Fruit fly (Drosophila melanogaster): ENCODE measurements around the gene CG12746.

CG12746 gene

DNA sequence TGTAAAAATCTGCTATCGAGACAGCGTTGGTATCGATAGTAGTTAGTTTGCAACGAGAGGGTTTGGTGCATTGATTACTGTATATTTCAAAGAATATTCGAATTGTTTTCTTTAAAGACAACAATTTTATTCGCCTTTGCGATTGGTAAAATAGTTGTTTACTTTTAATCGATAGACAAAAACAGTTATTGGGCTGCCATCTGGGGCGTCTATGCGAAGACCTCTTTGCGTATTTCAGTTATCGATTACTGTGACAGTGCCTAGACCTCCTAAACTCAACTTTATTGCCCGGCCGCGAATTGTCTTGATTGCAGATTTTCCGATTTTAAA, 48.4 kb downstream of the CG12746 start, which contains the start of gene Atu (continued):
- TF ChIP-seq HLH4C (GFP tag; IDR thresholded peaks at IDR 0.05; ENCODE audit: partially characterized antibody) = peak; percentile 93
- no peak for TF ChIP-seq Adf1 (GFP tag; IDR thresholded peaks at IDR 0.05)
- TF ChIP-seq CG15696 (tag; optimal IDR thresholded peaks at IDR 0.05) = peak; percentile 12
- TF ChIP-seq lov (optimal IDR thresholded peaks at IDR 0.05) = no peak
- TF ChIP-seq lov (GFP tag; IDR thresholded peaks at IDR 0.05) = no peak
- peak; percentile 32 for TF ChIP-seq CG9727 (GFP tag; optimal IDR thresholded peaks at IDR 0.05)
- TF ChIP-seq CG10654 (GFP tag; optimal IDR thresholded peaks at IDR 0.05) = no peak
- TF ChIP-seq Med (GFP tag) = peak; percentile 91
- no peak for TF ChIP-seq slp2 (GFP tag; optimal IDR thresholded peaks at IDR 0.05)
- TF ChIP-seq CG7786 (GFP tag; optimal IDR thresholded peaks at IDR 0.05) = peak; percentile 55
- no peak for TF ChIP-seq CG6683 (GFP tag; optimal IDR thresholded peaks at IDR 0.05)
- peak; percentile 93 for TF ChIP-seq CG16813 (GFP tag; IDR thresholded peaks at IDR 0.05; ENCODE audit: partially characterized antibody)
- TF ChIP-seq dati (GFP tag; IDR thresholded peaks at IDR 0.05) = no peak
- TF ChIP-seq hb (GFP tag; IDR thresholded peaks at IDR 0.05; ENCODE audit: partially characterized antibody) = peak; percentile 94
- peak; percentile 94 for TF ChIP-seq trem (tag; optimal IDR thresholded peaks at IDR 0.05)
- TF ChIP-seq CG3726 (GFP tag; IDR thresholded peaks at IDR 0.05) = no peak
- no peak for TF ChIP-seq caup (GFP tag; optimal IDR thresholded peaks at IDR 0.05; ENCODE audit: severe bottlenecking)
- peak; percentile 54 for TF ChIP-seq grau (tag; optimal IDR thresholded peaks at IDR 0.05)
- TF ChIP-seq chif (GFP tag; optimal IDR thresholded peaks at IDR 0.05) = no peak
- peak; percentile 93 for TF ChIP-seq CG13287 (GFP tag; IDR thresholded peaks at IDR 0.05; ENCODE audit: partially characterized antibody)
- TF ChIP-seq zen (tag; optimal IDR thresholded peaks at IDR 0.05) = peak; percentile 26
- no peak for TF ChIP-seq sima (GFP tag; optimal IDR thresholded peaks at IDR 0.05)
- TF ChIP-seq CG13624 (GFP tag; optimal IDR thresholded peaks at IDR 0.05) = no peak
- TF ChIP-seq chinmo (GFP tag; IDR thresholded peaks at IDR 0.05; ENCODE audit: partially characterized antibody) = peak; percentile 87
- TF ChIP-seq aop (GFP tag; IDR thresholded peaks at IDR 0.05) = no peak
- TF ChIP-seq abd-A (tag; optimal IDR thresholded peaks at IDR 0.05) = no peak
- peak; percentile 39 for TF ChIP-seq chn (GFP tag; optimal IDR thresholded peaks at IDR 0.05)
- TF ChIP-seq Hr3 (GFP tag; optimal IDR thresholded peaks at IDR 0.05) = peak; percentile 42
- no peak for TF ChIP-seq Dip2 (GFP tag; IDR thresholded peaks at IDR 0.05)
- peak; percentile 58; the same call in 2 of the 3 replicates for TF ChIP-seq CG17361 (GFP tag; IDR thresholded peaks at IDR 0.05)
- no peak for TF ChIP-seq odd (GFP tag; optimal IDR thresholded peaks at IDR 0.05)
- TF ChIP-seq CG18262 (tag; optimal IDR thresholded peaks at IDR 0.05) = peak; percentile 46
- peak; percentile 5 for TF ChIP-seq B-H2 (GFP tag; optimal IDR thresholded peaks at IDR 0.05)
- peak; percentile 12 for TF ChIP-seq tx (GFP tag; optimal IDR thresholded peaks at IDR 0.05)
- TF ChIP-seq CG18599 (GFP tag; optimal IDR thresholded peaks at IDR 0.05) = no peak
- TF ChIP-seq crc (GFP tag; optimal IDR thresholded peaks at IDR 0.05) = no peak
- TF ChIP-seq Spps (tag; optimal IDR thresholded peaks at IDR 0.05) = no peak
- TF ChIP-seq CG11695 (GFP tag; IDR thresholded peaks at IDR 0.05) = no peak
- TF ChIP-seq bigmax (GFP tag; optimal IDR thresholded peaks at IDR 0.05) = no peak
- peak; percentile 86 for TF ChIP-seq Dref (GFP tag; IDR thresholded peaks at IDR 0.05)
- peak; percentile 97 for TF ChIP-seq Dll (GFP tag; IDR thresholded peaks at IDR 0.05; ENCODE audit: partially characterized antibody)
- TF ChIP-seq Doc3 (GFP tag; IDR thresholded peaks at IDR 0.05; ENCODE audit: partially characterized antibody) = peak; percentile 92
- TF ChIP-seq CG8944 (GFP tag; optimal IDR thresholded peaks at IDR 0.05) = no peak
- peak; percentile 66 for TF ChIP-seq Ets97D (GFP tag; optimal IDR thresholded peaks at IDR 0.05)
- TF ChIP-seq NC2β (GFP tag; optimal IDR thresholded peaks at IDR 0.05) = peak; percentile 39
- no peak for TF ChIP-seq pita (GFP tag; optimal IDR thresholded peaks at IDR 0.05)
- peak; percentile 68 for TF ChIP-seq CG1603 (tag; optimal IDR thresholded peaks at IDR 0.05)
- no peak for TF ChIP-seq CG17328 (GFP tag; IDR thresholded peaks at IDR 0.05)
- TF ChIP-seq CG5245 (GFP tag; optimal IDR thresholded peaks at IDR 0.05) = no peak
- no peak for TF ChIP-seq ssp (GFP tag; IDR thresholded peaks at IDR 0.05)
- no peak for TF ChIP-seq CG14441 (GFP tag; IDR thresholded peaks at IDR 0.05)
- TF ChIP-seq CG2116 (GFP tag; optimal IDR thresholded peaks at IDR 0.05) = peak; percentile 98

All from whole organism, embryonic.